Worm (Caenorhabditis elegans) whole organism, L4 larva: ENCODE results near the gene ZK822.9.
A peak's percentile ranks its signal among the peaks of the same experiment; 100 is the strongest.

Experiments
- F10B5.3 ChIP-seq: sonication (generic microtip); optimal IDR thresholded peaks from 2 replicates; lab custom pipeline; 2016; ENCODE audit warnings: mild to moderate bottlenecking, missing genetic modification characterization, missing compliant biosample characterization
- F44E2.7 ChIP-seq: fragments of 200-800 bp; sonication (Bioruptor generic); IDR thresholded peaks from 2 replicates; pipeline ENCODE4 v2.1.2; 2022; ENCODE audit warnings: missing genetic modification characterization, missing compliant biosample characterization
- R02D3.7 ChIP-seq: fragments of 150-350 bp; sonication (generic microtip); optimal IDR thresholded peaks from 3 replicates; lab custom pipeline; 2014; ENCODE audit warnings: missing biosample characterization, missing genetic modification characterization
- T20F7.1 ChIP-seq: fragments of 200-800 bp; sonication (Bioruptor generic); optimal IDR thresholded peaks from 2 replicates; lab custom pipeline; 2018; ENCODE audit warnings: mild to moderate bottlenecking, missing genetic modification characterization, missing compliant biosample characterization
- Y105C5A.15 ChIP-seq: fragments of 200-800 bp; sonication (Bioruptor generic); IDR thresholded peaks from 2 replicates; pipeline ENCODE4 v1.3.6; 2022; ENCODE audit warnings: missing genetic modification characterization, missing compliant biosample characterization
- Y75B8A.6 ChIP-seq: fragments of 200-800 bp; sonication (Bioruptor generic); IDR thresholded peaks from 2 replicates; pipeline ENCODE4 v1.3.6; 2022; ENCODE audit warnings: missing genetic modification reagents, missing genetic modification characterization, missing compliant biosample characterization
- aha-1 ChIP-seq: fragments of 150-350 bp; peaks from one replicate; lab custom pipeline; 2014; ENCODE audit warnings: missing biosample characterization, missing genetic modification characterization
- aly-2 ChIP-seq: sonication (generic microtip); optimal IDR thresholded peaks from 2 replicates; lab custom pipeline; 2018; ENCODE audit warnings: missing biosample characterization, missing genetic modification characterization
- ceh-20 ChIP-seq: fragments of 200-800 bp; sonication (Bioruptor generic); IDR thresholded peaks from 2 replicates; pipeline ENCODE4 v1.3.6; 2022; ENCODE audit warnings: missing genetic modification reagents, missing genetic modification characterization, missing compliant biosample characterization
- ceh-82 ChIP-seq: sonication (generic microtip); optimal IDR thresholded peaks from 2 replicates; lab custom pipeline; 2017; ENCODE audit warnings: missing biosample characterization, missing genetic modification characterization
- ctbp-1 ChIP-seq: fragments of 200-800 bp; sonication (Bioruptor generic); IDR thresholded peaks from 2 replicates; pipeline ENCODE4 v1.3.6; 2022; ENCODE audit warnings: missing genetic modification reagents, missing genetic modification characterization, missing compliant biosample characterization
- daf-12 ChIP-seq: fragments of 150-350 bp; optimal IDR thresholded peaks from 2 replicates; lab custom pipeline; 2014; ENCODE audit warnings: missing biosample characterization, missing genetic modification reagents, missing genetic modification characterization
- daf-16 ChIP-seq, 3 experiments: sonication (generic microtip); optimal IDR thresholded peaks; 2 replicates each; lab custom pipeline; 2016 to 2017; ENCODE audit warnings: missing genetic modification characterization in 3 of 3, missing genetic modification reagents in 3 of 3, mild to moderate bottlenecking in 2 of 3, missing compliant biosample characterization in 2 of 3, missing biosample characterization in 1 of 3, moderate library complexity in 1 of 3
- daf-19 ChIP-seq: fragments of 200-800 bp; sonication (Bioruptor generic); conservative IDR thresholded peaks from 2 replicates; pipeline ENCODE4 v1.3.6; 2022; ENCODE audit warnings: missing genetic modification characterization, missing compliant biosample characterization
- dmd-6 ChIP-seq: fragments of 200-800 bp; sonication (Bioruptor generic); IDR thresholded peaks from 2 replicates; pipeline ENCODE4 v1.3.6; 2022; ENCODE audit warnings: missing genetic modification reagents, missing genetic modification characterization, missing compliant biosample characterization
- dpl-1 ChIP-seq: fragments of 150-350 bp; optimal IDR thresholded peaks from 2 replicates; lab custom pipeline; 2014; ENCODE audit warnings: missing biosample characterization, missing genetic modification reagents, missing genetic modification characterization
- duxl-1 ChIP-seq: sonication (generic microtip); optimal IDR thresholded peaks from 2 replicates; lab custom pipeline; 2016; ENCODE audit warnings: mild to moderate bottlenecking, missing genetic modification characterization, moderate library complexity, missing compliant biosample characterization; ENCODE audit not compliant: poor library complexity
- dve-1 ChIP-seq: sonication (generic microtip); optimal IDR thresholded peaks from 2 replicates; lab custom pipeline; 2017; ENCODE audit warnings: antibody characterized with exemption, mild to moderate bottlenecking, missing genetic modification characterization, missing compliant biosample characterization; ENCODE audit not compliant: insufficient read depth
- egl-27 ChIP-seq: sonication (generic microtip); optimal IDR thresholded peaks from 3 replicates; lab custom pipeline; 2017; ENCODE audit warnings: missing biosample characterization, missing genetic modification reagents, missing genetic modification characterization
- fos-1 ChIP-seq: fragments of 150-350 bp; optimal IDR thresholded peaks from 2 replicates; lab custom pipeline; 2014; ENCODE audit warnings: missing biosample characterization, missing genetic modification characterization
- hif-1 ChIP-seq, 2 experiments: sonication (generic microtip); optimal IDR thresholded peaks; 2 replicates each; lab custom pipeline; 2016 to 2017; ENCODE audit warnings: missing compliant biosample characterization in 2 of 2, missing genetic modification characterization in 2 of 2, missing genetic modification reagents in 2 of 2, missing genotype in 2 of 2, mild to moderate bottlenecking in 1 of 2
- hlh-11 ChIP-seq: fragments of 200-800 bp; sonication (Bioruptor generic); optimal IDR thresholded peaks from 2 replicates; lab custom pipeline; 2018; ENCODE audit warnings: mild to moderate bottlenecking, missing genetic modification characterization, missing compliant biosample characterization
- hlh-30 ChIP-seq: sonication (generic microtip); optimal IDR thresholded peaks from 2 replicates; lab custom pipeline; 2017; ENCODE audit warnings: antibody characterized with exemption, mild to moderate bottlenecking, missing genetic modification characterization, missing compliant biosample characterization; ENCODE audit not compliant: insufficient read depth
- lim-7 ChIP-seq: fragments of 200-800 bp; sonication (Bioruptor generic); IDR thresholded peaks from 2 replicates; pipeline ENCODE4 v1.3.6; 2022; ENCODE audit warnings: missing genetic modification characterization, missing compliant biosample characterization
- lin-1 ChIP-seq: fragments of 200-800 bp; sonication (Bioruptor generic); IDR thresholded peaks from 2 replicates; pipeline ENCODE4 v1.3.6; 2022; ENCODE audit warnings: missing genetic modification reagents, missing genetic modification characterization, missing compliant biosample characterization
- lin-15B ChIP-seq: fragments of 150-350 bp; sonication (generic microtip); optimal IDR thresholded peaks from 3 replicates; lab custom pipeline; 2014; ENCODE audit warnings: missing biosample characterization, missing genetic modification characterization
- lin-38 ChIP-seq: fragments of 200-800 bp; sonication (Bioruptor generic); IDR thresholded peaks from 2 replicates; pipeline ENCODE4 v1.3.6; 2022; ENCODE audit warnings: missing genetic modification reagents, missing genetic modification characterization, missing compliant biosample characterization
- lsy-2 ChIP-seq, 2 experiments: fragments of 150-350 bp in 1 of 2; sonication (generic microtip) in 1 of 2; optimal IDR thresholded peaks; 2 replicates each; lab custom pipeline; 2014 to 2017; ENCODE audit warnings: missing biosample characterization in 2 of 2, missing genetic modification characterization in 2 of 2
- mdl-1 ChIP-seq, 2 experiments: fragments of 150-350 bp in 1 of 2; sonication (generic microtip) in 1 of 2; optimal IDR thresholded peaks; 2 replicates each; lab custom pipeline; 2014 to 2017; ENCODE audit warnings: missing biosample characterization in 2 of 2, missing genetic modification characterization in 2 of 2
- mep-1 ChIP-seq: fragments of 150-350 bp; sonication (generic microtip); optimal IDR thresholded peaks from 3 replicates; lab custom pipeline; 2014; ENCODE audit warnings: missing biosample characterization, missing genetic modification characterization
- mxl-2 ChIP-seq: fragments of 200-800 bp; sonication (Bioruptor generic); conservative IDR thresholded peaks from 2 replicates; pipeline ENCODE4 v1.3.6; 2022; ENCODE audit warnings: missing genetic modification reagents, missing genetic modification characterization, missing compliant biosample characterization
- nhr-102 ChIP-seq: sonication (generic microtip); optimal IDR thresholded peaks from 2 replicates; lab custom pipeline; 2016; ENCODE audit warnings: mild to moderate bottlenecking, missing genetic modification characterization, moderate library complexity, missing compliant biosample characterization
- nhr-11 ChIP-seq: fragments of 150-350 bp; optimal IDR thresholded peaks from 2 replicates; lab custom pipeline; 2014; ENCODE audit warnings: missing biosample characterization, missing genetic modification characterization
- nhr-111 ChIP-seq: fragments of 200-800 bp; sonication (Bioruptor generic); optimal IDR thresholded peaks from 2 replicates; lab custom pipeline; 2018; ENCODE audit warnings: mild to moderate bottlenecking, missing genetic modification characterization, missing compliant biosample characterization
- nhr-28 ChIP-seq: fragments of 150-350 bp; optimal IDR thresholded peaks from 2 replicates; lab custom pipeline; 2014; ENCODE audit warnings: missing biosample characterization, missing genetic modification characterization
- nhr-48 ChIP-seq: sonication (generic microtip); optimal IDR thresholded peaks from 2 replicates; lab custom pipeline; 2016; ENCODE audit warnings: mild to moderate bottlenecking, missing genetic modification characterization, missing compliant biosample characterization
- nhr-6 ChIP-seq: fragments of 150-350 bp; optimal IDR thresholded peaks from 2 replicates; lab custom pipeline; 2014; ENCODE audit warnings: missing biosample characterization, missing genetic modification characterization
- nhr-76 ChIP-seq: fragments of 150-350 bp; optimal IDR thresholded peaks from 2 replicates; lab custom pipeline; 2014; ENCODE audit warnings: missing biosample characterization, missing genetic modification characterization
- nhr-77 ChIP-seq: fragments of 150-350 bp; optimal IDR thresholded peaks from 2 replicates; lab custom pipeline; 2014; ENCODE audit warnings: missing biosample characterization, missing genetic modification characterization
- tag-97 ChIP-seq: fragments of 200-800 bp; sonication (Bioruptor generic); IDR thresholded peaks from 2 replicates; pipeline ENCODE4 v1.3.6; 2022; ENCODE audit warnings: missing genetic modification characterization, missing compliant biosample characterization
- tra-1 ChIP-seq: fragments of 200-800 bp; sonication (Bioruptor generic); IDR thresholded peaks from 2 replicates; pipeline ENCODE4 v1.3.6; 2022; ENCODE audit warnings: missing genetic modification reagents, missing genetic modification characterization, missing compliant biosample characterization
- unc-130 ChIP-seq: sonication (generic microtip); optimal IDR thresholded peaks from 2 replicates; lab custom pipeline; 2016; ENCODE audit warnings: missing genetic modification reagents, missing genetic modification characterization, missing compliant biosample characterization
- unc-39 ChIP-seq: sonication (generic microtip); optimal IDR thresholded peaks from 2 replicates; lab custom pipeline; 2017; ENCODE audit warnings: missing biosample characterization, missing genetic modification characterization
- unc-62 ChIP-seq, 3 experiments: fragments of 150-350 bp in 1 of 3; sonication (generic microtip); optimal IDR thresholded peaks in 2 of 3; peaks in 1 of 3; 1 replicate in 1 of 3; 2 replicates in 2 of 3; lab custom pipeline; 2014 to 2017; ENCODE audit warnings: missing biosample characterization in 3 of 3, missing genetic modification characterization in 3 of 3, missing genetic modification reagents in 3 of 3, missing genotype in 1 of 3
- zfp-2 ChIP-seq: sonication (generic microtip); optimal IDR thresholded peaks from 2 replicates; lab custom pipeline; 2016; ENCODE audit warnings: mild to moderate bottlenecking, missing genetic modification characterization, missing compliant biosample characterization
- zfp-3 ChIP-seq: fragments of 200-800 bp; sonication (Bioruptor generic); conservative IDR thresholded peaks from 2 replicates; pipeline ENCODE4 v1.3.6; 2022; ENCODE audit warnings: missing genetic modification reagents, missing genetic modification characterization, missing compliant biosample characterization

The ZK822.9 gene

DNA sequence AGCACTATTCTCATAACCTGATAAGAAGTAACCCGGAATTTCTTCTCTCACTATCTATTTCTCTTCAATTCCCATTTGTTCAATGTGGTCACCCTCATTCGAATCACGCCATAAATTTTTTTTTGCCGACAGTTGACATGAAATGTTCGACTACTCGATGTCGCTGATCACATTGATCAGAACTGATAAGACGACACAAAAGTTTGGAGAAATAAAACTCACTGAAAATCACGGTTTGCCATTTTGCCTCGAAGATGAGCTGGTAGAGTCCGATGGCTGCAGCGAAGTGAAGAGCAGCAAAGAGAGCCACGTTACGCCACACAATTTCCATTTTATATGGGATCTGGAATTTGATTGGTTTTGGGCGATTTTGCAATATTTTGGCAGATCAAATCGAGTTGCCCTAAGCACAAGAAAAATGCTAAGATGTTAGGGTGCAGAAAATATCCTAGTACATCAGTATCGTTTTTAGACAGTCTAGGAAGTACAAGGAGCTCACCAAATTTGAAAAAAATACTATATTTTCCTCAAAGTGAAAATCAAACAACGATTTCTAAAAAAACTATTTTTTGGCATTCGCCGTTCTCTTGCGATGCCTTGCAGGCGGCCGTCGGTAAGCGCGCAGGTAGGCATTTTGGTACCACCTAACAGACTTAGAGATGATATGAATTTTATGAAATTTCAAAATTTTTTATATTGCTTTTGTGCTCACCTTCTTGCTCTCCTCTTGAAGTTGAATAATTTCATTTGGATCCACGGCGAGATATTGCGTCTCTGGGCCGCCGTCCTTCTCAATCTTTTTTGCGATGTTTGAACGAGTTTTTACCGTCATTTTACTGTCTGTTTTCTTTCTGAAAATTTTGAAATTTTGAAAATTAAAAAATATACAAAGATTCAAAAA, 660 bp upstream of the ZK822.9 start, which contains the start of gene fat-6 (continued):
- TF ChIP-seq duxl-1 (no peak), unc-62 (GFP tag; optimal IDR thresholded peaks at IDR 0.05 in 1 of 2; lab: Kevin White, UChicago) (peak in 1 of 2 experiments; percentile 62), unc-62 (tag; optimal IDR thresholded peaks at IDR 0.05; lab: Kevin White, UChicago) (no peak), hlh-11 (tag; lab: Kevin White, UChicago) (peak; percentile 46), hif-1 (tag; optimal IDR thresholded peaks at IDR 0.05; lab: Kevin White, UChicago) (no peak), Y75B8A.6 (GFP tag; lab: Robert Waterston, UW) (peak; percentile 27; the same call in 1 of the 2 replicates), lin-1 (GFP tag; lab: Robert Waterston, UW) (peak; percentile 21; the same call in 1 of the 2 replicates), ceh-20 (no peak), nhr-77 (peak; percentile 81), zfp-3 (GFP tag; lab: Robert Waterston, UW) (peak; percentile 64), T20F7.1 (peak; percentile 34), lim-7 (GFP tag; lab: Robert Waterston, UW) (0 out of 2 replicates have a peak, but pooled peaks have one; percentile 45), daf-16 (GFP tag; optimal IDR thresholded peaks at IDR 0.05; lab: Kevin White, UChicago) (no peak), daf-16 (tag; optimal IDR thresholded peaks at IDR 0.05; lab: Kevin White, UChicago) (peak; percentile 58), daf-19 (GFP tag; lab: Robert Waterston, UW) (peak; percentile 44; the same call in 1 of the 2 replicates), mxl-2 (no peak)

DNA sequence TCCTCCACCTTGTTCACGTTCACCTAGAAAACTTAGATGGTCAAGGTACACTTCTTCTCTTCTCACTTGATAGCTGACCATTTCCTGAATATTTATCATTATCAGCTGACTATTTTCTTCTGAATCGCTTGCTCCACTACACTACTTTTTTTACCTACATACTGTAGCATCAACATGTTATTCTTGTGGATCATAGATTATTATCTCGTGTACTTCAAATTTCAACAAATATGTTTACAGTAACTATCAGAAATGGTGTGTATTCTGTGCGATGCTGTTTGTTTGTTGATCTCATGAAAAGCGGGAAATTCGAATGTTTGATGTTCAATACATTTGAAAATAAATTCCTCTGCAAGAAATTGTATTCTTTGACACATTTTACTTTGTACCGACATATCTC, 1.2 kb downstream of the ZK822.9 start, which contains the start of gene ZK822.10:
Gene ZK822.10 (plus strand): TSS at position 231 of the 400 bp plus-strand sequence.
- no peak for TF ChIP-seq nhr-48
- no peak for TF ChIP-seq nhr-76
- TF ChIP-seq ceh-20: no peak
- TF ChIP-seq dmd-6: peak; percentile 72
- no peak for TF ChIP-seq F10B5.3
- no peak for TF ChIP-seq ceh-82 (tag; lab: Kevin White, UChicago)
- TF ChIP-seq mep-1: peak; percentile 19
- TF ChIP-seq Y105C5A.15: no peak
- peak; percentile 86 for TF ChIP-seq nhr-28 (tag; lab: Kevin White, UChicago)
- TF ChIP-seq Y75B8A.6 (GFP tag; lab: Robert Waterston, UW): no peak
- TF ChIP-seq tag-97 (GFP tag; lab: Robert Waterston, UW): no peak
- TF ChIP-seq dpl-1 (GFP tag; lab: Kevin White, UChicago): peak; percentile 7
- no peak for TF ChIP-seq unc-130 (GFP tag; lab: Kevin White, UChicago)
- no peak for TF ChIP-seq aly-2 (tag; lab: Kevin White, UChicago)
- TF ChIP-seq fos-1 (tag; lab: Kevin White, UChicago): no peak
- no peak for TF ChIP-seq daf-12 (tag; lab: Kevin White, UChicago)
- TF ChIP-seq hlh-11 (tag; lab: Kevin White, UChicago): peak; percentile 71
- peak; percentile 65 for TF ChIP-seq aha-1
- TF ChIP-seq lsy-2 (tag; optimal IDR thresholded peaks at IDR 0.05; lab: Kevin White, UChicago): peak in 1 of 2 experiments; percentile 2
- no peak for TF ChIP-seq zfp-3 (GFP tag; lab: Robert Waterston, UW)
- peak; percentile 77 for TF ChIP-seq dve-1 (tag; lab: Kevin White, UChicago)
- TF ChIP-seq R02D3.7: no peak
- TF ChIP-seq ctbp-1 (GFP tag; lab: Robert Waterston, UW): no peak
- peak in 1 of 2 experiments; percentile 1 for TF ChIP-seq mdl-1 (tag; optimal IDR thresholded peaks at IDR 0.05; lab: Kevin White, UChicago)
- TF ChIP-seq zfp-2 (tag; lab: Kevin White, UChicago): no peak
- peak; percentile 39 for TF ChIP-seq nhr-102 (tag; lab: Kevin White, UChicago)
- TF ChIP-seq nhr-77: peak; percentile 51
- no peak for TF ChIP-seq tra-1 (GFP tag; lab: Robert Waterston, UW)
- TF ChIP-seq lin-15B: no peak
- peak; percentile 44 for TF ChIP-seq hlh-30
- no peak for TF ChIP-seq nhr-6 (tag; lab: Kevin White, UChicago)
- TF ChIP-seq nhr-11 (tag; lab: Kevin White, UChicago): no peak
- TF ChIP-seq F44E2.7 (GFP tag; lab: Robert Waterston, UW): no peak
- TF ChIP-seq nhr-111 (GFP tag; lab: Kevin White, UChicago): no peak
- no peak for TF ChIP-seq lin-38 (GFP tag; lab: Robert Waterston, UW)
- no peak for TF ChIP-seq daf-16 (GFP tag; optimal IDR thresholded peaks at IDR 0.05; lab: Kevin White, UChicago)
- TF ChIP-seq daf-16 (tag; optimal IDR thresholded peaks at IDR 0.05; lab: Kevin White, UChicago): peak; percentile 100
- TF ChIP-seq egl-27: no peak
- no peak for TF ChIP-seq unc-39
